Comparison of ENCODE assay signal across 5 worm cellular contexts in genomic region chrII:12348957-12349356, ce11.
TF ChIP-seq lines count a peak whose summit lies in the region.

No protein-coding gene starts in this region.

TF ChIP-seq in whole organism, L1 larva, 84 proteins besides CTCF, POLR2A, EP300 and RAD21:
- no peak for TF ChIP-seq unc-130 (tag; optimal IDR thresholded peaks at IDR 0.05; lab: Kevin White, UChicago)
- TF ChIP-seq snpc-4 (tag; optimal IDR thresholded peaks at IDR 0.05; lab: Kevin White, UChicago): no peak
- peak; percentile 14 for TF ChIP-seq lin-14 (GFP tag; optimal IDR thresholded peaks at IDR 0.05; lab: Kevin White, UChicago)

TF ChIP-seq in whole organism, L3 larva, 47 proteins besides CTCF, POLR2A, EP300 and RAD21:
- TF ChIP-seq elt-1 (tag; optimal IDR thresholded peaks at IDR 0.05; lab: Kevin White, UChicago): no peak
- no peak for TF ChIP-seq ztf-11 (tag; optimal IDR thresholded peaks at IDR 0.05; lab: Kevin White, UChicago)
- TF ChIP-seq lsy-12 (tag; optimal IDR thresholded peaks at IDR 0.05; lab: Kevin White, UChicago): no peak
- no peak for TF ChIP-seq elt-3 (tag; optimal IDR thresholded peaks at IDR 0.05; lab: Kevin White, UChicago)
- peak; percentile 66 for TF ChIP-seq pha-4 (tag; optimal IDR thresholded peaks at IDR 0.05; lab: Kevin White, UChicago)

TF ChIP-seq in whole organism, late embryonic, 69 proteins besides CTCF, POLR2A, EP300 and RAD21:
- TF ChIP-seq pax-1 (tag; optimal IDR thresholded peaks at IDR 0.05; lab: Kevin White, UChicago) (peak; percentile 64), npax-4 (tag; optimal IDR thresholded peaks at IDR 0.05; lab: Kevin White, UChicago) (no peak), ceh-31 (tag; optimal IDR thresholded peaks at IDR 0.05; lab: Kevin White, UChicago) (peak; percentile 17)

TF ChIP-seq in whole organism, mixed stage, embryonic, 35 proteins besides CTCF, POLR2A, EP300 and RAD21:
- TF ChIP-seq unc-62 (GFP tag; optimal IDR thresholded peaks at IDR 0.05; lab: Kevin White, UChicago) (no peak), unc-39 (tag; optimal IDR thresholded peaks at IDR 0.05; lab: Kevin White, UChicago) (no peak), flh-1 (GFP tag; optimal IDR thresholded peaks at IDR 0.05; lab: Kevin White, UChicago) (no peak), lin-32 (GFP tag; optimal IDR thresholded peaks at IDR 0.05; lab: Kevin White, UChicago) (no peak), mab-5 (tag; optimal IDR thresholded peaks at IDR 0.05; lab: Kevin White, UChicago) (no peak), bed-3 (GFP tag; optimal IDR thresholded peaks at IDR 0.05; lab: Kevin White, UChicago) (no peak), pha-4 (tag; optimal IDR thresholded peaks at IDR 0.05; lab: Kevin White, UChicago) (peak; percentile 29), unc-120 (tag; optimal IDR thresholded peaks at IDR 0.05; lab: Kevin White, UChicago; ENCODE audit: poor library complexity, severe bottlenecking) (peak; percentile 18)

TF ChIP-seq in whole organism, young adult, 124 proteins besides CTCF, POLR2A, EP300 and RAD21:
- TF ChIP-seq hmg-1.2 (GFP tag; IDR thresholded peaks at IDR 0.05; lab: Robert Waterston, UW): peak; percentile 72
- TF ChIP-seq ztf-18 (tag; optimal IDR thresholded peaks at IDR 0.05; lab: Kevin White, UChicago): no peak
- TF ChIP-seq sdz-38 (tag; optimal IDR thresholded peaks at IDR 0.05; lab: Kevin White, UChicago): no peak
